Worm (Caenorhabditis elegans): ENCODE results near the gene jip-1.
"Not testable (repeated sequence)": the region's sequence is repeated elsewhere in the genome, so short reads cannot be mapped to it uniquely, and the experiment has no call there.

jip-1 gene

DNA sequence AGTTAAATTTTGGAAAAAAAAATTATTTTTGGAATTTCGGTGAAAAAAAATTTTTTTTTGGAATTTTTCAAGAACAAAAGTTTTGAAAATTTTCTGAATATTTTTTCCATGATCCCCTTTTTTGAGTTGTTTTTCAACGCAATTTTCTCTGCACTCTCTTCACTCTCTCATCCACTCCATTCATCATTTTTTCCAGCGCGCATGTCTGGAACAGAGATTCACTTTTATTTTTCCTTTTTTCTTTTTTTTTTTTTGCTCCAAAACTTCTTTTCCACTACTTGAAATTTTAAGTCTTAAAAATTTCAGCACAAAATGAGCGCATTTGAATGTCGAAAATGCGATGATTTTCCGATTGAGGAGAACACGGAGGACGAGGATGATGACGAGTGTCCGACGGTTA, at the start of gene jip-1:
TSS of gene jip-1 (plus strand) at position 301 of the 400 bp plus-strand sequence.
- no peak for TF ChIP-seq B0310.2 (tag; optimal IDR thresholded peaks at IDR 0.05)
- TF ChIP-seq pes-1 (GFP tag; IDR thresholded peaks at IDR 0.05), result no peak
- TF ChIP-seq ceh-13 (GFP tag; optimal IDR thresholded peaks at IDR 0.05), result no peak
- TF ChIP-seq ets-7 (tag; optimal IDR thresholded peaks at IDR 0.05), result no peak
- TF ChIP-seq sea-1 (GFP tag; conservative IDR thresholded peaks at IDR 0.05), result no peak
- no peak for TF ChIP-seq tbx-37 (GFP tag; conservative IDR thresholded peaks at IDR 0.05)
- no peak for TF ChIP-seq hmbx-1 (tag; optimal IDR thresholded peaks at IDR 0.05)
- no peak for TF ChIP-seq F13C5.2 (tag; optimal IDR thresholded peaks at IDR 0.05)
- no peak for TF ChIP-seq tbx-11 (GFP tag; IDR thresholded peaks at IDR 0.05)
- TF ChIP-seq tra-4 (tag; optimal IDR thresholded peaks at IDR 0.05), result no peak
- TF ChIP-seq aly-1 (tag; optimal IDR thresholded peaks at IDR 0.05), result no peak
- TF ChIP-seq hmg-4 (GFP tag; optimal IDR thresholded peaks at IDR 0.05), result no peak
- no peak for TF ChIP-seq hnd-1 (tag; optimal IDR thresholded peaks at IDR 0.05)
- TF ChIP-seq ceh-36 (tag; optimal IDR thresholded peaks at IDR 0.05), result no peak
- no peak for TF ChIP-seq flt-1 (GFP tag; IDR thresholded peaks at IDR 0.05)
- TF ChIP-seq ama-1 (optimal IDR thresholded peaks at IDR 0.05), result no peak
- no peak for TF ChIP-seq scrt-1 (GFP tag; IDR thresholded peaks at IDR 0.05)

- not testable (repeated sequence) for TF ChIP-seq flt-1 (GFP tag; IDR thresholded peaks at IDR 0.05); ets-7 (tag; optimal IDR thresholded peaks at IDR 0.05); hnd-1 (tag; optimal IDR thresholded peaks at IDR 0.05)
These were observed 48.4 kb upstream of the jip-1 start, which contains the start of gene srz-63 for ce11 chrII:1278350-1278749. srz-63 (plus strand) TSS chrII:1278650.

DNA sequence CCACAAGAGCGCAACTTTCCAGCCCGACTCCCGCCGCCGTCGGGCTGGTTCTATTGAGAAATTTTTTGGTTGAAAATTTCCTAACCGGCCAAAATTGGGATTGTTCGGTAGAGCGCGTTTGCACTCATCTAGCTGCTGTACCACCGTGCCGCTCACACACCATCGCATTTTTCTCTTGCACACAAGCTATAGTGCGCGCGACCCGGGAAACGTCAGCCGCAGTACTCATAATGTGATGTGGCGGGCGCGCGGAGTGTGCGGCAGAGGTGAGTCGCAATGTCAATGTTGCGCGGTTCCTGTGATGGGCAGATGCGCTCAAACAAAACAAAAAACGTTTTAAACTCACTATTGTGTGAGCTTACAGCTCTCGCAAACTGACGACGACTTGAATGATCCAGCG, 41.8 kb upstream of the jip-1 start:
- TF ChIP-seq scrt-1 (GFP tag; IDR thresholded peaks at IDR 0.05), result no peak

ce11 chrII:1285514-1285913, 41.3 kb upstream of the jip-1 start, which contains the start of the genes Y57G7A.6 and Y57G7A.3:
Y57G7A.6 (minus strand) TSS chrII:1285614.
Y57G7A.3 (plus strand) TSS chrII:1285782.
- TF ChIP-seq hmbx-1 (tag; optimal IDR thresholded peaks at IDR 0.05) (no peak), hnd-1 (tag; optimal IDR thresholded peaks at IDR 0.05) (no peak), tbx-37 (GFP tag; conservative IDR thresholded peaks at IDR 0.05) (no peak), tbx-11 (GFP tag; IDR thresholded peaks at IDR 0.05) (no peak), flt-1 (GFP tag; IDR thresholded peaks at IDR 0.05) (no peak), aly-1 (tag; optimal IDR thresholded peaks at IDR 0.05) (no peak), ceh-36 (tag; optimal IDR thresholded peaks at IDR 0.05) (no peak), sea-1 (GFP tag; conservative IDR thresholded peaks at IDR 0.05) (no peak), tra-4 (tag; optimal IDR thresholded peaks at IDR 0.05) (no peak), B0310.2 (tag; optimal IDR thresholded peaks at IDR 0.05) (no peak), F13C5.2 (tag; optimal IDR thresholded peaks at IDR 0.05) (no peak), scrt-1 (GFP tag; IDR thresholded peaks at IDR 0.05) (no peak), pes-1 (GFP tag; IDR thresholded peaks at IDR 0.05) (no peak), hmg-4 (GFP tag; optimal IDR thresholded peaks at IDR 0.05) (no peak)

- TF ChIP-seq B0310.2 (tag; optimal IDR thresholded peaks at IDR 0.05) (no peak), tra-4 (tag; optimal IDR thresholded peaks at IDR 0.05) (no peak), tbx-37 (GFP tag; conservative IDR thresholded peaks at IDR 0.05) (no peak), sea-1 (GFP tag; conservative IDR thresholded peaks at IDR 0.05) (no peak), scrt-1 (GFP tag; IDR thresholded peaks at IDR 0.05) (no peak)
These were observed 33.6 kb upstream of the jip-1 start, which contains the start of gene srz-64 for ce11 chrII:1293157-1293556. srz-64 (minus strand) TSS chrII:1293257.

DNA sequence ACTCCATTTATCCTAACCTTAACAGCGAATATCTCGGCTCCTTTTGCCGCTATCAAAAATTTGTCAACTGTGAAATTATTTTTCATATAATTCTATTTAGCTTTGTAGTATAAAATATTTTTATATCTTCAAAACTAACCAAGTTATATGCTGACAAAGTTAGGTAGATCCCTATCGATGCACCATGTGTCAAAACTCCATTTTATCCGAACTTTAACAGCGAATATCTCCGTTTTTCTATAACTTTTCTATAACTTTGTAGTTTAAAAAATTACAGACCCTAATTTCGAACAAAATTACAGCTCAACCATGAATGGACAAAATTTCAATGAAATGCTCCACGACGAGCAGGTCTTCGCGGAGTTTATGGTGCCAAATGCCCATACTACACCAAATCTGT, 31.0 kb upstream of the jip-1 start, which contains the start of gene Y57G7A.2:
TSS of gene Y57G7A.2 (plus strand) at position 301 of the 400 bp plus-strand sequence.
- TF ChIP-seq scrt-1 (GFP tag; IDR thresholded peaks at IDR 0.05), result no peak
- TF ChIP-seq ama-1 (optimal IDR thresholded peaks at IDR 0.05), result no peak
- TF ChIP-seq pes-1 (GFP tag; IDR thresholded peaks at IDR 0.05), result no peak
- TF ChIP-seq hmbx-1 (tag; optimal IDR thresholded peaks at IDR 0.05), result no peak
- TF ChIP-seq tbx-37 (GFP tag; conservative IDR thresholded peaks at IDR 0.05), result no peak
- TF ChIP-seq tbx-11 (GFP tag; IDR thresholded peaks at IDR 0.05), result no peak
- TF ChIP-seq hmg-4 (GFP tag; optimal IDR thresholded peaks at IDR 0.05), result no peak
- TF ChIP-seq tra-4 (tag; optimal IDR thresholded peaks at IDR 0.05), result no peak

ce11 chrII:1297044-1297696, 29.6 kb upstream of the jip-1 start:
- no peak for TF ChIP-seq hnd-1 (tag; optimal IDR thresholded peaks at IDR 0.05)
- no peak for TF ChIP-seq F13C5.2 (tag; optimal IDR thresholded peaks at IDR 0.05)
- no peak for TF ChIP-seq tbx-37 (GFP tag; conservative IDR thresholded peaks at IDR 0.05)

- no peak for TF ChIP-seq ama-1 (optimal IDR thresholded peaks at IDR 0.05)
- TF ChIP-seq tbx-11 (GFP tag; IDR thresholded peaks at IDR 0.05), result no peak
- TF ChIP-seq F13C5.2 (tag; optimal IDR thresholded peaks at IDR 0.05), result no peak
These were observed 29.1 kb upstream of the jip-1 start for ce11 chrII:1297697-1298093.

- TF ChIP-seq tra-4 (tag; optimal IDR thresholded peaks at IDR 0.05) (no peak), B0310.2 (tag; optimal IDR thresholded peaks at IDR 0.05) (no peak), hnd-1 (tag; optimal IDR thresholded peaks at IDR 0.05) (no peak), pes-1 (GFP tag; IDR thresholded peaks at IDR 0.05) (no peak), ceh-36 (tag; optimal IDR thresholded peaks at IDR 0.05) (no peak), sea-1 (GFP tag; conservative IDR thresholded peaks at IDR 0.05) (no peak)
These were observed 28.6 kb upstream of the jip-1 start, which contains the start of gene Y57G7A.1 for ce11 chrII:1298169-1298568. Y57G7A.1 (plus strand) TSS chrII:1298469.

All from whole organism, early embryonic.